Worm (Caenorhabditis elegans) whole organism, L2 larva: Measurements from ENCODE around the gene unc-71.

Experiments used
- C34F6.9 ChIP-seq: fragments of 150-350 bp; optimal IDR thresholded peaks from 2 replicates; lab custom pipeline; 2014; ENCODE audit warnings: missing biosample characterization, missing genetic modification characterization
- F13H6.1 ChIP-seq: sonication (generic microtip); optimal IDR thresholded peaks from 2 replicates; lab custom pipeline; 2016; ENCODE audit warnings: missing genetic modification characterization, missing compliant biosample characterization
- alr-1 ChIP-seq: fragments of 150-350 bp; optimal IDR thresholded peaks from 2 replicates; lab custom pipeline; 2014; ENCODE audit warnings: missing biosample characterization, missing genetic modification characterization
- blmp-1 ChIP-seq: sonication (generic microtip); optimal IDR thresholded peaks from 2 replicates; lab custom pipeline; 2017; ENCODE audit warnings: missing genetic modification characterization, mild to moderate bottlenecking, missing compliant biosample characterization, antibody characterized with exemption, moderate library complexity; ENCODE audit not compliant: insufficient read depth
- ceh-82 ChIP-seq: fragments of 150-350 bp; optimal IDR thresholded peaks from 2 replicates; lab custom pipeline; 2014; ENCODE audit warnings: missing biosample characterization, missing genetic modification characterization
- crh-2 ChIP-seq: sonication (generic microtip); optimal IDR thresholded peaks from 2 replicates; lab custom pipeline; 2017; ENCODE audit warnings: missing biosample characterization, missing genetic modification characterization
- egl-27 ChIP-seq: sonication (generic microtip); optimal IDR thresholded peaks from 3 replicates; lab custom pipeline; 2017; ENCODE audit warnings: missing biosample characterization, missing genetic modification reagents, missing genetic modification characterization
- fos-1 ChIP-seq: fragments of 150-350 bp; optimal IDR thresholded peaks from 2 replicates; lab custom pipeline; 2014; ENCODE audit warnings: missing biosample characterization, missing genetic modification characterization
- gmeb-1 ChIP-seq: fragments of 150-350 bp; optimal IDR thresholded peaks from 2 replicates; lab custom pipeline; 2014; ENCODE audit warnings: missing biosample characterization, missing genetic modification characterization
- lin-11 ChIP-seq: fragments of 150-350 bp; sonication (generic microtip); optimal IDR thresholded peaks from 2 replicates; lab custom pipeline; 2014; ENCODE audit warnings: missing biosample characterization, missing genetic modification characterization, inconsistent platforms, mixed read lengths
- lin-13 ChIP-seq: fragments of 150-350 bp; optimal IDR thresholded peaks from 2 replicates; lab custom pipeline; 2014; ENCODE audit warnings: missing biosample characterization, missing genetic modification reagents, missing genetic modification characterization
- lin-39 ChIP-seq: fragments of 150-350 bp; optimal IDR thresholded peaks from 2 replicates; lab custom pipeline; 2014; ENCODE audit warnings: missing biosample characterization, missing genetic modification reagents, missing genetic modification characterization
- lsy-2 ChIP-seq, 2 experiments: fragments of 150-350 bp in 1 of 2; sonication (generic microtip) in 1 of 2; optimal IDR thresholded peaks; 2 replicates each; lab custom pipeline; 2014 to 2017; ENCODE audit warnings: missing biosample characterization in 2 of 2, missing genetic modification characterization in 2 of 2
- mab-5 ChIP-seq: fragments of 150-350 bp; optimal IDR thresholded peaks from 2 replicates; lab custom pipeline; 2014; ENCODE audit warnings: missing biosample characterization, missing genetic modification characterization
- mbf-1 ChIP-seq: sonication (generic microtip); optimal IDR thresholded peaks from 2 replicates; lab custom pipeline; 2017; ENCODE audit warnings: missing biosample characterization, missing genetic modification characterization
- mdl-1 ChIP-seq, 2 experiments: fragments of 150-350 bp in 1 of 2; sonication (generic microtip) in 1 of 2; optimal IDR thresholded peaks; 2 replicates each; lab custom pipeline; 2017; ENCODE audit warnings: missing biosample characterization in 2 of 2, missing genetic modification characterization in 2 of 2
- nhr-11 ChIP-seq: fragments of 150-350 bp; optimal IDR thresholded peaks from 2 replicates; lab custom pipeline; 2014; ENCODE audit warnings: missing biosample characterization, missing genetic modification characterization
- nhr-129 ChIP-seq: fragments of 150-350 bp; optimal IDR thresholded peaks from 2 replicates; lab custom pipeline; 2014; ENCODE audit warnings: missing biosample characterization, missing genetic modification characterization
- nhr-21 ChIP-seq: fragments of 150-350 bp; optimal IDR thresholded peaks from 2 replicates; lab custom pipeline; 2014; ENCODE audit warnings: missing biosample characterization, missing genetic modification characterization
- nhr-237 ChIP-seq: fragments of 150-350 bp; optimal IDR thresholded peaks from 2 replicates; lab custom pipeline; 2014; ENCODE audit warnings: missing biosample characterization, missing genetic modification characterization
- nhr-25 ChIP-seq: fragments of 150-350 bp; sonication (generic microtip); optimal IDR thresholded peaks from 3 replicates; lab custom pipeline; 2014; ENCODE audit warnings: missing biosample characterization, missing genetic modification characterization
- nhr-6 ChIP-seq: fragments of 150-350 bp; optimal IDR thresholded peaks from 2 replicates; lab custom pipeline; 2014; ENCODE audit warnings: missing biosample characterization, missing genetic modification characterization
- sem-4 ChIP-seq: fragments of 150-350 bp; optimal IDR thresholded peaks from 2 replicates; lab custom pipeline; 2014; ENCODE audit warnings: missing biosample characterization, missing genetic modification reagents, missing genetic modification characterization
- sma-3 ChIP-seq: sonication (generic microtip); optimal IDR thresholded peaks from 2 replicates; lab custom pipeline; 2016; ENCODE audit warnings: missing genetic modification reagents, missing genetic modification characterization, missing compliant biosample characterization
- sma-9 ChIP-seq, 2 experiments: fragments of 150-350 bp in 1 of 2; sonication (generic microtip) in 1 of 2; optimal IDR thresholded peaks; 2 replicates each; lab custom pipeline; 2014 to 2016; ENCODE audit warnings: missing genetic modification characterization in 2 of 2, mild to moderate bottlenecking in 1 of 2, missing biosample characterization in 1 of 2, missing compliant biosample characterization in 1 of 2, missing genetic modification reagents in 1 of 2, moderate library complexity in 1 of 2
- snpc-4 ChIP-seq: fragments of 150-350 bp; optimal IDR thresholded peaks from 2 replicates; lab custom pipeline; 2014; ENCODE audit warnings: missing biosample characterization, missing genetic modification characterization
- unc-39 ChIP-seq: fragments of 150-350 bp; optimal IDR thresholded peaks from 2 replicates; lab custom pipeline; 2014; ENCODE audit warnings: missing biosample characterization, missing genetic modification characterization
- unc-55 ChIP-seq: fragments of 150-350 bp; sonication (generic microtip); optimal IDR thresholded peaks from 3 replicates; lab custom pipeline; 2014; ENCODE audit warnings: missing biosample characterization, missing genetic modification reagents, missing genetic modification characterization
- ztf-1 ChIP-seq: fragments of 200-800 bp; sonication (Bioruptor generic); conservative IDR thresholded peaks from 2 replicates; pipeline ENCODE4 v1.3.6; 2022; ENCODE audit warnings: missing genetic modification characterization, missing compliant biosample characterization

The unc-71 gene

ce11 chrIII:12855394-12855793 lies 36.1 kb downstream of the unc-71 start, which contains the start of gene Y37D8A.5:
Y37D8A.5 (minus strand) TSS chrIII:12855494.
- TF ChIP-seq sma-9 (GFP tag; optimal IDR thresholded peaks at IDR 0.05; lab: Kevin White, UChicago) (no peak), sma-9 (tag; optimal IDR thresholded peaks at IDR 0.05; lab: Kevin White, UChicago) (no peak), lin-39 (tag; lab: Kevin White, UChicago) (no peak), nhr-11 (tag; lab: Kevin White, UChicago) (no peak)

DNA sequence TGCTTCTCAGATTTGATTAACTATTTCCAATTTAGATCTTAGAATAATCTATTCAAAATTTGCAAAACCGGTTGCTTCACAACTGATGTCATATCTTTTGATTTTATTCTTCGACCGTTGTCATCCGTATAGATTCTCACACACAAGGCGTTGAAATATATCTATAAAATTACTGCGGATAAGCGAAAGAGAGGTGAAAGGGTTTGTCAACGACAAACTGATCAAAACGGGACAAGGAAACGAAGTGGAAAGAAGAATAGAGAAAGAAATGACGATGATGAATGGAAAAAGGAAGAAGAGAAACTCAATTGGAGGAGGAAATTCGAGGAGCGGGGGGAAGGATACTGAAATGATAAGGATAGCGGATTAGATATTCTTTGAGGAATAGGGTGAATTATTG lies 40.5 kb downstream of the unc-71 start:
- TF ChIP-seq fos-1 (tag; lab: Kevin White, UChicago) = peak; percentile 54
- TF ChIP-seq nhr-237 (tag; lab: Kevin White, UChicago) = no peak
- peak; percentile 29 for TF ChIP-seq nhr-21 (tag; lab: Kevin White, UChicago)
- peak; percentile 8 for TF ChIP-seq sma-9 (GFP tag; optimal IDR thresholded peaks at IDR 0.05; lab: Kevin White, UChicago)
- TF ChIP-seq sma-9 (tag; optimal IDR thresholded peaks at IDR 0.05; lab: Kevin White, UChicago) = no peak
- no peak for TF ChIP-seq nhr-25
- peak; percentile 2 for TF ChIP-seq egl-27 (tag; lab: Kevin White, UChicago)
- no peak for TF ChIP-seq unc-55 (GFP tag; lab: Kevin White, UChicago)
- TF ChIP-seq sma-3 (GFP tag; lab: Kevin White, UChicago) = peak; percentile 7
- TF ChIP-seq, all 48 proteins: peak for 5

ce11 chrIII:12849691-12850090 lies 41.8 kb downstream of the unc-71 start:
- no peak for TF ChIP-seq snpc-4 (tag; lab: Kevin White, UChicago)
- no peak for TF ChIP-seq unc-55 (GFP tag; lab: Kevin White, UChicago)
- no peak for TF ChIP-seq blmp-1 (tag; lab: Kevin White, UChicago)
- no peak for TF ChIP-seq ceh-82 (tag; lab: Kevin White, UChicago)
- no peak for TF ChIP-seq nhr-21 (tag; lab: Kevin White, UChicago)
- TF ChIP-seq F13H6.1 (tag; lab: Kevin White, UChicago) = no peak
- no peak for TF ChIP-seq nhr-25
- peak; percentile 68 for TF ChIP-seq fos-1 (tag; lab: Kevin White, UChicago)
- TF ChIP-seq mbf-1 = no peak
- TF ChIP-seq unc-39 (tag; lab: Kevin White, UChicago) = no peak
- TF ChIP-seq sma-9 (GFP tag; optimal IDR thresholded peaks at IDR 0.05; lab: Kevin White, UChicago) = peak; percentile 43
- TF ChIP-seq sma-9 (tag; optimal IDR thresholded peaks at IDR 0.05; lab: Kevin White, UChicago) = no peak
- TF ChIP-seq mab-5 = no peak
- TF ChIP-seq nhr-129 = no peak
- TF ChIP-seq alr-1 (tag; lab: Kevin White, UChicago) = no peak
- TF ChIP-seq C34F6.9 (tag; lab: Kevin White, UChicago) = no peak
- TF ChIP-seq egl-27 (tag; lab: Kevin White, UChicago) = no peak
- TF ChIP-seq, all 48 proteins: peak for 2

DNA sequence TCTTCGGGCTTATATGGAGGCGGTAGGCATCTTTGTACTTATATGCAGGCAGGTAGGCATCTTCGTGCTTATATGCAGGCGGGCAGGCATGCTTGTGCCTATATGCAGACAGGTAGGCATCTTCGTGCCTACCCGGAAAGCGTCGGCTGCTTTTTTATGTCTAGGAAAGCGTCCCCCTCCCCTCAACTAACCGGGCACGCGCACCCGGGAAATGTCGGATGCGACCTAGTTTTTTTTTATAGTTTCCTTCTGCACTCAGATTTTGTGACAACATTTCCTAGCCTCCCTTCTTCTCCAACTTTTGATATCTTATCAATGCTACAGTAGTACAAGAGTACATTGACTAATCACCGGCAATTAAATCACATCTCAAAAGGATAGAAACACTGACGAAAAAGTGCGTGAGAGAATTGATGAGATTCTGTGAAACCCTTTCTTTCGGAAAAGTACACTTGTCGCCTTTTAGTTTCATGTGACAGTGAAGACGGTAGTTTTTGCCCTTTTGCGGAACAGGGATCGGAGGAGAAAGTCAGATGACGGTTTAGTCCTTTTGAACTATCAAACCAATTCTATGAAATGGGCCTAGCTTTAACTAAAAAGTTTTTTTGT lies 42.5 kb downstream of the unc-71 start:
- peak; percentile 93 for TF ChIP-seq nhr-21 (tag; lab: Kevin White, UChicago)
- TF ChIP-seq egl-27 (tag; lab: Kevin White, UChicago) = peak; percentile 93
- peak; percentile 12 for TF ChIP-seq mab-5
- peak in 1 of 2 experiments; percentile 31 for TF ChIP-seq mdl-1 (tag; optimal IDR thresholded peaks at IDR 0.05; lab: Kevin White, UChicago)
- TF ChIP-seq sma-9 (GFP tag; optimal IDR thresholded peaks at IDR 0.05; lab: Kevin White, UChicago) = peak; percentile 96
- TF ChIP-seq sma-9 (tag; optimal IDR thresholded peaks at IDR 0.05; lab: Kevin White, UChicago) = peak; percentile 25
- TF ChIP-seq sem-4 (tag; lab: Kevin White, UChicago) = peak; percentile 84
- peak; percentile 7 for TF ChIP-seq crh-2 (tag; lab: Kevin White, UChicago)
- TF ChIP-seq nhr-6 (tag; lab: Kevin White, UChicago) = peak; percentile 17
- TF ChIP-seq gmeb-1 = peak; percentile 21
- peak; percentile 9 for TF ChIP-seq F13H6.1 (tag; lab: Kevin White, UChicago)
- TF ChIP-seq lin-39 (tag; lab: Kevin White, UChicago) = no peak
- peak; percentile 68 for TF ChIP-seq nhr-25
- peak; percentile 53 for TF ChIP-seq nhr-129
- TF ChIP-seq lsy-2 (tag; optimal IDR thresholded peaks at IDR 0.05; lab: Kevin White, UChicago) = peak in 1 of 2 experiments; percentile 71
- no peak for TF ChIP-seq lin-11 (tag; lab: Kevin White, UChicago)
- peak; percentile 93 for TF ChIP-seq blmp-1 (tag; lab: Kevin White, UChicago)
- TF ChIP-seq lin-13 (GFP tag; lab: Kevin White, UChicago) = no peak
- TF ChIP-seq fos-1 (tag; lab: Kevin White, UChicago) = peak; percentile 88
- peak; percentile 89 for TF ChIP-seq sma-3 (GFP tag; lab: Kevin White, UChicago)
- TF ChIP-seq snpc-4 (tag; lab: Kevin White, UChicago) = no peak
- 0 out of 2 replicates have a peak, but pooled peaks have one; percentile 37 for TF ChIP-seq ztf-1 (GFP tag; lab: Robert Waterston, UW)
- no peak for TF ChIP-seq nhr-237 (tag; lab: Kevin White, UChicago)
